Worm (Caenorhabditis elegans) whole organism, L2 larva: ENCODE results near the gene nspb-5.

Experiments used
- C34F6.9 ChIP-seq: fragments of 150-350 bp; optimal IDR thresholded peaks from 2 replicates; lab custom pipeline; 2014; ENCODE audit warnings: missing biosample characterization, missing genetic modification characterization
- dmd-4 ChIP-seq: sonication (generic microtip); optimal IDR thresholded peaks from 2 replicates; lab custom pipeline; 2017; ENCODE audit warnings: missing biosample characterization, missing genetic modification characterization
- egl-27 ChIP-seq: sonication (generic microtip); optimal IDR thresholded peaks from 3 replicates; lab custom pipeline; 2017; ENCODE audit warnings: missing biosample characterization, missing genetic modification reagents, missing genetic modification characterization
- elt-1 ChIP-seq: fragments of 150-350 bp; optimal IDR thresholded peaks from 2 replicates; lab custom pipeline; 2014; ENCODE audit warnings: missing biosample characterization, missing genetic modification characterization
- lin-13 ChIP-seq: fragments of 150-350 bp; optimal IDR thresholded peaks from 2 replicates; lab custom pipeline; 2014; ENCODE audit warnings: missing biosample characterization, missing genetic modification reagents, missing genetic modification characterization
- lsy-2 ChIP-seq, 2 experiments: fragments of 150-350 bp in 1 of 2; sonication (generic microtip) in 1 of 2; optimal IDR thresholded peaks; 2 replicates each; lab custom pipeline; 2014 to 2017; ENCODE audit warnings: missing biosample characterization in 2 of 2, missing genetic modification characterization in 2 of 2
- nhr-11 ChIP-seq: fragments of 150-350 bp; optimal IDR thresholded peaks from 2 replicates; lab custom pipeline; 2014; ENCODE audit warnings: missing biosample characterization, missing genetic modification characterization
- nhr-77 ChIP-seq: fragments of 150-350 bp; optimal IDR thresholded peaks from 2 replicates; lab custom pipeline; 2014; ENCODE audit warnings: missing biosample characterization, missing genetic modification characterization
- ztf-11 ChIP-seq: sonication (generic microtip); optimal IDR thresholded peaks from 2 replicates; lab custom pipeline; 2017; ENCODE audit warnings: missing biosample characterization, missing genetic modification characterization

- no peak for TF ChIP-seq nhr-77 (tag; lab: Kevin White, UChicago)
- TF ChIP-seq ztf-11: no peak
- TF ChIP-seq nhr-11: no peak
- TF ChIP-seq C34F6.9: no peak
- no peak for TF ChIP-seq dmd-4
- TF ChIP-seq lin-13 (GFP tag; lab: Kevin White, UChicago): no peak
- no peak for TF ChIP-seq lsy-2 (tag; optimal IDR thresholded peaks at IDR 0.05; lab: Kevin White, UChicago)
- TF ChIP-seq elt-1: no peak
- TF ChIP-seq egl-27 (tag; lab: Kevin White, UChicago): no peak
Observed at ce11 chrIV:6595912-6596311, 2.9 kb upstream of the nspb-5 start, which contains the start of gene F38A5.22.
